Fruit fly (Drosophila melanogaster): Measurements from ENCODE around the gene psidin.

Gene psidin

DNA sequence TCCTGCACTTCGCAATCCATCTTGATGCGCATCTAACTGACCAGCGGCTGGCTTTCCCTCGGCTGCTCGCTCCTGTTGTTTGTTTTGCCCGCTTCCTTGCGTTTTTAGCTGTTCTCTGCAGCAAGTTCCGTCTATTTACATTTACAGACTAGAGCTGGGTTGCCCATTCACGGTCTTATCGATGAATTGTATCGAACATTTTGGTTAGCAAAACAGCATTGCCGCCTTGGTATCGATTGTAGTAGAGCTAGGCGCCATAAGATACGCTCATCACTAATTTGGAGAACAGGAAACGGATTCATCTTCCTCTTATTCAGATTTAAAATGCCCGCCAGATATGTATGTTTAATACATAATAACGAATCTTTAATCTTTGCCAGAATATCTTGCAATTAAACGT is 14.4 kb downstream of the psidin start, which contains the start of gene Regnase-1 (continued):
- TF ChIP-seq unc-4 (GFP tag; IDR thresholded peaks at IDR 0.05; ENCODE audit: partially characterized antibody) (peak; percentile 96), CG6854 (GFP tag; optimal IDR thresholded peaks at IDR 0.05) (peak; percentile 93), Oli (tag; optimal IDR thresholded peaks at IDR 0.05) (peak; percentile 76), CG10654 (GFP tag; optimal IDR thresholded peaks at IDR 0.05) (peak; percentile 86), bcd (GFP tag; optimal IDR thresholded peaks at IDR 0.05) (peak; percentile 95), CrebB (tag; optimal IDR thresholded peaks at IDR 0.05) (peak; percentile 97), CG17328 (GFP tag; IDR thresholded peaks at IDR 0.05) (peak; percentile 95), CG43689 (GFP tag; IDR thresholded peaks at IDR 0.05) (peak; percentile 76), kni (GFP tag; optimal IDR thresholded peaks at IDR 0.05) (peak; percentile 88), insv (GFP tag; optimal IDR thresholded peaks at IDR 0.05) (peak in 1 of 2 experiments; percentile 81), Bdp1 (GFP tag; optimal IDR thresholded peaks at IDR 0.05) (peak; percentile 81), Elba2 (GFP tag; optimal IDR thresholded peaks at IDR 0.05) (peak; percentile 39), CG11560 (tag; IDR thresholded peaks at IDR 0.05) (no peak), sr (GFP tag; IDR thresholded peaks at IDR 0.05) (peak; percentile 92), CG42726 (GFP tag; IDR thresholded peaks at IDR 0.05; ENCODE audit: partially characterized antibody) (peak; percentile 94), D (optimal IDR thresholded peaks at IDR 0.05) (peak; percentile 78), D (GFP tag; optimal IDR thresholded peaks at IDR 0.05) (peak; percentile 86), sens-2 (GFP tag; IDR thresholded peaks at IDR 0.05) (peak; percentile 94), CG10147 (GFP tag; optimal IDR thresholded peaks at IDR 0.05) (peak; percentile 86), unpg (GFP tag; optimal IDR thresholded peaks at IDR 0.05) (peak; percentile 93), CG32532 (GFP tag; IDR thresholded peaks at IDR 0.05) (peak; percentile 93), nmo (GFP tag; optimal IDR thresholded peaks at IDR 0.05) (peak; percentile 87), CG12155 (GFP tag; optimal IDR thresholded peaks at IDR 0.05) (peak; percentile 75), CG30020 (tag; optimal IDR thresholded peaks at IDR 0.05) (peak; percentile 63), Nf-YC (tag; optimal IDR thresholded peaks at IDR 0.05) (peak; percentile 78), CG32772 (GFP tag; IDR thresholded peaks at IDR 0.05) (peak; percentile 65; the same call in 1 of the 2 replicates), Dp (GFP tag; optimal IDR thresholded peaks at IDR 0.05) (peak; percentile 96), CG17186 (GFP tag; optimal IDR thresholded peaks at IDR 0.05) (peak; percentile 95), Sin3A (optimal IDR thresholded peaks at IDR 0.05) (peak; percentile 51), CG13424 (tag; optimal IDR thresholded peaks at IDR 0.05) (peak; percentile 78), tx (GFP tag; optimal IDR thresholded peaks at IDR 0.05) (peak; percentile 72), CG31365 (tag; optimal IDR thresholded peaks at IDR 0.05) (peak; percentile 86), jing (GFP tag; optimal IDR thresholded peaks at IDR 0.05) (peak; percentile 55), CG10979 (tag; optimal IDR thresholded peaks at IDR 0.05) (peak; percentile 85), danr (GFP tag; IDR thresholded peaks at IDR 0.05) (peak; percentile 35; the same call in 1 of the 2 replicates), ato (GFP tag; IDR thresholded peaks at IDR 0.05; ENCODE audit: partially characterized antibody) (peak; percentile 96), ATbp (GFP tag; optimal IDR thresholded peaks at IDR 0.05) (peak; percentile 94), luna (GFP tag; optimal IDR thresholded peaks at IDR 0.05) (peak; percentile 89), CG15601 (tag; optimal IDR thresholded peaks at IDR 0.05) (peak; percentile 90), pum (GFP tag; optimal IDR thresholded peaks at IDR 0.05) (peak; percentile 79), eyg (GFP tag; optimal IDR thresholded peaks at IDR 0.05) (peak; percentile 90), ase (GFP tag; IDR thresholded peaks at IDR 0.05) (peak; percentile 76; the same call in 2 of the 3 replicates), CG34422 (GFP tag; IDR thresholded peaks at IDR 0.05) (peak; percentile 89), Blimp-1 (GFP tag; optimal IDR thresholded peaks at IDR 0.05) (peak; percentile 79), kay (GFP tag; optimal IDR thresholded peaks at IDR 0.05) (peak; percentile 59), chm (GFP tag; IDR thresholded peaks at IDR 0.05) (peak; percentile 97), CG31388 (GFP tag; optimal IDR thresholded peaks at IDR 0.05) (peak; percentile 49), abd-A (tag; optimal IDR thresholded peaks at IDR 0.05) (no peak), CG31441 (GFP tag; IDR thresholded peaks at IDR 0.05) (peak; percentile 94), Scr (GFP tag; IDR thresholded peaks at IDR 0.05; ENCODE audit: partially characterized antibody) (peak; percentile 96), CG14860 (GFP tag; IDR thresholded peaks at IDR 0.05; ENCODE audit: partially characterized antibody) (peak; percentile 89)

All from whole organism, embryonic.